Fruit fly (Drosophila melanogaster): ENCODE results near the gene CG17260.

The CG17260 gene

DNA sequence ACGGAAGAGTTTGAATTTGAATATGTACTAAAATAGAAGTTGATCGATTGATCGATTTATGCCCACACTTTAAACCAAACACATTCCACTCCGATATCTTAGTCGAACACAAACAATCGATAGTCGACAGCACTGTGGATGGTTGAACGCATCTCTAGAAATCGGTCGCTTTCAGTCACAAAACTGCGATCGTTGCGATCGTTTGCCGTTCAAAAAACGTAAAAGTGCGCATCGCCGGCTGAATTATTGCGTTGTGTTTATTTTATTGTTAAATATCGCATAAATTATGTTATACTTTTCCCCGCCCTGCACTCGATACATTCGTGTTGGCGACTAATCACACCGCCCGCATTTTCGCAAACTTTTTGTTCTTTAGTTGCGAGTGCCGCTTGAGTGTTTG lies 37.9 kb upstream of the CG17260 start, which contains the start of gene Ccdc85 (continued):
- no peak for TF ChIP-seq aop (GFP tag; IDR thresholded peaks at IDR 0.05)
- no peak for TF ChIP-seq CG10209 (GFP tag; optimal IDR thresholded peaks at IDR 0.05)
- no peak for TF ChIP-seq C15 (GFP tag; IDR thresholded peaks at IDR 0.05)
- TF ChIP-seq E2f2 (GFP tag; IDR thresholded peaks at IDR 0.05), result peak; percentile 74
- TF ChIP-seq cas (GFP tag; IDR thresholded peaks at IDR 0.05), result no peak
- peak; percentile 8 for TF ChIP-seq gro (GFP tag; optimal IDR thresholded peaks at IDR 0.05)
- no peak for TF ChIP-seq da (GFP tag; optimal IDR thresholded peaks at IDR 0.05)
- TF ChIP-seq CG4707 (GFP tag; optimal IDR thresholded peaks at IDR 0.05), result no peak
- peak; percentile 18; the same call in 1 of the 3 replicates for TF ChIP-seq Dbx (GFP tag; IDR thresholded peaks at IDR 0.05)
- TF ChIP-seq ttk (GFP tag; IDR thresholded peaks at IDR 0.05), result no peak
- no peak for TF ChIP-seq sc (optimal IDR thresholded peaks at IDR 0.05)
- TF ChIP-seq sc (GFP tag; optimal IDR thresholded peaks at IDR 0.05), result no peak
- no peak for TF ChIP-seq shn (GFP tag; optimal IDR thresholded peaks at IDR 0.05)
- no peak for TF ChIP-seq Oli (tag; optimal IDR thresholded peaks at IDR 0.05)
- TF ChIP-seq CG10959 (GFP tag; IDR thresholded peaks at IDR 0.05), result no peak
- TF ChIP-seq Blimp-1 (GFP tag; optimal IDR thresholded peaks at IDR 0.05), result peak; percentile 24
- TF ChIP-seq CG7928 (GFP tag; optimal IDR thresholded peaks at IDR 0.05), result no peak
- TF ChIP-seq Ets97D (GFP tag; optimal IDR thresholded peaks at IDR 0.05), result peak; percentile 58
- no peak for TF ChIP-seq CG13894 (tag; optimal IDR thresholded peaks at IDR 0.05)
- TF ChIP-seq CG17328 (GFP tag; IDR thresholded peaks at IDR 0.05), result no peak
- TF ChIP-seq tup (GFP tag; optimal IDR thresholded peaks at IDR 0.05), result no peak
- TF ChIP-seq Mad (GFP tag; optimal IDR thresholded peaks at IDR 0.05), result peak; percentile 21
- TF ChIP-seq D19A (tag; optimal IDR thresholded peaks at IDR 0.05), result no peak
- no peak for TF ChIP-seq CG43689 (GFP tag; IDR thresholded peaks at IDR 0.05)
- TF ChIP-seq MTF-1 (GFP tag; optimal IDR thresholded peaks at IDR 0.05; ENCODE audit: borderline replicate concordance), result no peak
- no peak for TF ChIP-seq sens-2 (GFP tag; IDR thresholded peaks at IDR 0.05)
- TF ChIP-seq pum (GFP tag; optimal IDR thresholded peaks at IDR 0.05), result no peak
- no peak for TF ChIP-seq Eip74EF (GFP tag; optimal IDR thresholded peaks at IDR 0.05)
- peak; percentile 34 for TF ChIP-seq Xbp1 (GFP tag; optimal IDR thresholded peaks at IDR 0.05)
- no peak for TF ChIP-seq Drgx (GFP tag; IDR thresholded peaks at IDR 0.05)
- TF ChIP-seq Hey (tag; optimal IDR thresholded peaks at IDR 0.05), result no peak
- TF ChIP-seq H2.0 (GFP tag; IDR thresholded peaks at IDR 0.05), result no peak
- no peak for TF ChIP-seq Meics (GFP tag; optimal IDR thresholded peaks at IDR 0.05)
- TF ChIP-seq PHDP (tag; optimal IDR thresholded peaks at IDR 0.05), result peak; percentile 35
- TF ChIP-seq yki (optimal IDR thresholded peaks at IDR 0.05), result no peak
- no peak for TF ChIP-seq wor (GFP tag; IDR thresholded peaks at IDR 0.05)
- no peak for TF ChIP-seq CoRest (tag; optimal IDR thresholded peaks at IDR 0.05)
- peak; percentile 94 for TF ChIP-seq CG16813 (GFP tag; IDR thresholded peaks at IDR 0.05; ENCODE audit: partially characterized antibody)
- peak; percentile 84 for TF ChIP-seq inv (GFP tag; IDR thresholded peaks at IDR 0.05; ENCODE audit: partially characterized antibody)
- TF ChIP-seq dimm (GFP tag; IDR thresholded peaks at IDR 0.05), result no peak
- TF ChIP-seq CG10267 (tag; optimal IDR thresholded peaks at IDR 0.05), result peak; percentile 51
- peak; percentile 76 for TF ChIP-seq CG1603 (tag; optimal IDR thresholded peaks at IDR 0.05)
- no peak for TF ChIP-seq CG3407 (GFP tag; optimal IDR thresholded peaks at IDR 0.05)
- TF ChIP-seq CG6765 (GFP tag; optimal IDR thresholded peaks at IDR 0.05), result no peak
- TF ChIP-seq Trl (optimal IDR thresholded peaks at IDR 0.05), result no peak
- TF ChIP-seq Trl (GFP tag; optimal IDR thresholded peaks at IDR 0.05), result no peak
- TF ChIP-seq pfk (GFP tag; optimal IDR thresholded peaks at IDR 0.05), result no peak
- TF ChIP-seq CG31388 (GFP tag; optimal IDR thresholded peaks at IDR 0.05), result no peak
- peak; percentile 51 for TF ChIP-seq CG12659 (GFP tag; optimal IDR thresholded peaks at IDR 0.05)
- TF ChIP-seq CG17186 (GFP tag; optimal IDR thresholded peaks at IDR 0.05), result peak; percentile 43
- TF ChIP-seq Gsc (GFP tag; IDR thresholded peaks at IDR 0.05), result no peak
- no peak for TF ChIP-seq Pdp1 (GFP tag; optimal IDR thresholded peaks at IDR 0.05)

Data from whole organism, embryonic.